Fruit fly (Drosophila melanogaster) whole organism, embryonic: ENCODE data around the gene CG10222.
A peak's percentile ranks its signal among the peaks of the same experiment; 100 is the strongest.

Experiments
- Abd-B ChIP-seq: fragments of 200-800 bp; sonication (Bioruptor generic); optimal IDR thresholded peaks from 2 replicates; lab custom pipeline; 2018; ENCODE audit warnings: missing biosample characterization, mild to moderate bottlenecking, missing genetic modification characterization, moderate library complexity
- B-H2 ChIP-seq: fragments of 200-800 bp; sonication (Bioruptor generic); optimal IDR thresholded peaks from 2 replicates; lab custom pipeline; 2018; ENCODE audit warnings: missing biosample characterization, mild to moderate bottlenecking, missing genetic modification characterization
- CG10267 ChIP-seq: fragments of 200-800 bp; sonication (Bioruptor generic); optimal IDR thresholded peaks from 2 replicates; lab custom pipeline; 2018; ENCODE audit warnings: missing biosample characterization, mild to moderate bottlenecking, missing genetic modification characterization, moderate library complexity
- CG10366 ChIP-seq: fragments of 200-800 bp; sonication (Bioruptor generic); IDR thresholded peaks from 2 replicates; pipeline ENCODE4 v1.3.6; 2022; ENCODE audit warnings: missing biosample characterization, missing genetic modification characterization
- CG11456 ChIP-seq: fragments of 200-800 bp; sonication (Bioruptor generic); IDR thresholded peaks from 3 replicates; pipeline ENCODE4 v1.3.6; 2022; ENCODE audit warnings: missing biosample characterization, missing genetic modification characterization
- CG11560 ChIP-seq: fragments of 200-800 bp; sonication (Bioruptor generic); IDR thresholded peaks from 3 replicates; pipeline ENCODE4 v1.3.6; 2022; ENCODE audit warnings: missing biosample characterization, missing genetic modification characterization
- CG12155 ChIP-seq: fragments of 200-800 bp; sonication (Bioruptor generic); optimal IDR thresholded peaks from 3 replicates; lab custom pipeline; 2016; ENCODE audit warnings: missing biosample characterization, missing genetic modification characterization
- CG12236 ChIP-seq: fragments of 200-800 bp; sonication (Bioruptor generic); optimal IDR thresholded peaks from 2 replicates; lab custom pipeline; 2016; ENCODE audit warnings: missing biosample characterization, missing genetic modification characterization
- CG13894 ChIP-seq: fragments of 200-800 bp; sonication (Bioruptor generic); optimal IDR thresholded peaks from 3 replicates; lab custom pipeline; 2018; ENCODE audit warnings: missing biosample characterization, mild to moderate bottlenecking, missing genetic modification characterization, moderate library complexity
- CG14441 ChIP-seq: fragments of 200-800 bp; sonication (Bioruptor generic); IDR thresholded peaks from 2 replicates; pipeline ENCODE4 v1.3.6; 2022; ENCODE audit warnings: missing biosample characterization, missing genetic modification characterization
- CG14710 ChIP-seq: fragments of 200-800 bp; sonication (Bioruptor generic); optimal IDR thresholded peaks from 3 replicates; lab custom pipeline; 2019; ENCODE audit warnings: missing biosample characterization, mild to moderate bottlenecking, missing genetic modification characterization, moderate library complexity
- CG15696 ChIP-seq: fragments of 200-800 bp; sonication (Bioruptor generic); optimal IDR thresholded peaks from 2 replicates; lab custom pipeline; 2019; ENCODE audit warnings: missing biosample characterization, mild to moderate bottlenecking, missing genetic modification characterization, moderate library complexity
- CG1603 ChIP-seq: fragments of 200-800 bp; sonication (Bioruptor generic); optimal IDR thresholded peaks from 2 replicates; lab custom pipeline; 2019; ENCODE audit warnings: missing biosample characterization, mild to moderate bottlenecking, missing genetic modification characterization, moderate library complexity
- CG17802 ChIP-seq: fragments of 200-800 bp; sonication (Bioruptor generic); optimal IDR thresholded peaks from 2 replicates; lab custom pipeline; 2018; ENCODE audit warnings: missing biosample characterization, mild to moderate bottlenecking, missing genetic modification characterization, moderate library complexity
- CG1832 ChIP-seq: fragments of 200-800 bp; sonication (Bioruptor generic); optimal IDR thresholded peaks from 2 replicates; lab custom pipeline; 2017; ENCODE audit warnings: missing biosample characterization, mild to moderate bottlenecking, missing genetic modification characterization, inconsistent platforms
- CG18764 ChIP-seq: fragments of 200-800 bp; sonication (Bioruptor generic); optimal IDR thresholded peaks from 3 replicates; lab custom pipeline; 2016; ENCODE audit warnings: missing biosample characterization, missing genetic modification characterization
- CG30431 ChIP-seq: fragments of 200-800 bp; sonication (Bioruptor generic); optimal IDR thresholded peaks from 2 replicates; lab custom pipeline; 2017; ENCODE audit warnings: missing biosample characterization, missing genetic modification characterization
- CG31441 ChIP-seq: fragments of 200-800 bp; sonication (Bioruptor generic); IDR thresholded peaks from 2 replicates; pipeline ENCODE4 v1.3.6; 2022; ENCODE audit warnings: missing biosample characterization, missing genetic modification characterization
- CG32767 ChIP-seq: fragments of 200-800 bp; sonication (Bioruptor generic); IDR thresholded peaks from 2 replicates; pipeline ENCODE4 v1.3.6; 2022; ENCODE audit warnings: missing biosample characterization, missing genetic modification characterization
- CG7357 ChIP-seq: fragments of 200-800 bp; sonication (Bioruptor generic); IDR thresholded peaks from 3 replicates; pipeline ENCODE4 v1.3.6; 2022; ENCODE audit warnings: missing biosample characterization, missing genetic modification characterization
- CG9797 ChIP-seq: fragments of 200-800 bp; sonication (Bioruptor generic); optimal IDR thresholded peaks from 3 replicates; lab custom pipeline; 2018; ENCODE audit warnings: missing biosample characterization, mild to moderate bottlenecking, missing genetic modification characterization
- Camta ChIP-seq: fragments of 200-800 bp; sonication (Bioruptor generic); optimal IDR thresholded peaks from 2 replicates; lab custom pipeline; 2016; ENCODE audit warnings: missing biosample characterization, missing genetic modification characterization
- CkIIα-i1 ChIP-seq: fragments of 200-800 bp; sonication (Bioruptor generic); IDR thresholded peaks from 2 replicates; pipeline ENCODE4 v1.3.6; 2022; ENCODE audit warnings: missing biosample characterization, missing genetic modification characterization
- Dad ChIP-seq: fragments of 200-800 bp; sonication (Bioruptor generic); optimal IDR thresholded peaks from 3 replicates; lab custom pipeline; 2016; ENCODE audit warnings: missing biosample characterization, missing genetic modification characterization
- E2f2 ChIP-seq: fragments of 200-800 bp; sonication (Bioruptor generic); IDR thresholded peaks from 2 replicates; pipeline ENCODE4 v1.3.6; 2022; ENCODE audit warnings: missing biosample characterization, missing genetic modification characterization
- Eip74EF ChIP-seq, 2 experiments: fragments of 200-800 bp in 1 of 2; fragments of >200 bp in 1 of 2; sonication (Bioruptor generic) in 1 of 2; optimal IDR thresholded peaks; 2 replicates each; lab custom pipeline; 2017 to 2019; ENCODE audit warnings: missing biosample characterization in 2 of 2, missing genetic modification characterization in 2 of 2, mild to moderate bottlenecking in 1 of 2, moderate library complexity in 1 of 2
- Fer1 ChIP-seq: fragments of 200-800 bp; sonication (Bioruptor generic); optimal IDR thresholded peaks from 2 replicates; lab custom pipeline; 2017; ENCODE audit warnings: missing biosample characterization, mild to moderate bottlenecking, missing genetic modification characterization
- HLH54F ChIP-seq: fragments of 200-800 bp; sonication (Bioruptor generic); optimal IDR thresholded peaks from 3 replicates; lab custom pipeline; 2016; ENCODE audit warnings: missing biosample characterization, missing genetic modification characterization
- Lim3 ChIP-seq: fragments of 200-800 bp; sonication (Bioruptor generic); IDR thresholded peaks from 2 replicates; pipeline ENCODE4 v1.3.6; 2022; ENCODE audit warnings: missing biosample characterization, missing genetic modification characterization
- MBD-R2 ChIP-seq: fragments of 200-800 bp; sonication (Bioruptor generic); IDR thresholded peaks from 2 replicates; pipeline ENCODE4 v1.3.6; 2022; ENCODE audit warnings: missing biosample characterization, missing genetic modification characterization
- MESR4 ChIP-seq: fragments of 200-800 bp; sonication (Bioruptor generic); optimal IDR thresholded peaks from 2 replicates; lab custom pipeline; 2018; ENCODE audit warnings: missing biosample characterization, mild to moderate bottlenecking, missing genetic modification characterization, moderate library complexity
- Nf-YB ChIP-seq: fragments of 200-800 bp; sonication (Bioruptor generic); optimal IDR thresholded peaks from 3 replicates; lab custom pipeline; 2019; ENCODE audit warnings: missing biosample characterization, mild to moderate bottlenecking, missing genetic modification characterization, moderate library complexity
- Opbp ChIP-seq: fragments of 200-800 bp; sonication (Bioruptor generic); IDR thresholded peaks from 3 replicates; pipeline ENCODE4 v1.3.6; 2022; ENCODE audit warnings: missing biosample characterization, missing genetic modification characterization; ENCODE audit not compliant: partially characterized antibody
- Ravus ChIP-seq: fragments of 200-800 bp; sonication (Bioruptor generic); IDR thresholded peaks from 2 replicates; pipeline ENCODE4 v1.3.6; 2022; ENCODE audit warnings: missing biosample characterization, missing genetic modification characterization
- Sox100B ChIP-seq: fragments of 200-800 bp; sonication (Bioruptor generic); optimal IDR thresholded peaks from 3 replicates; lab custom pipeline; 2018; ENCODE audit warnings: missing biosample characterization, mild to moderate bottlenecking, missing genetic modification characterization
- Ssrp ChIP-seq: fragments of 200-800 bp; sonication (Bioruptor generic); optimal IDR thresholded peaks from 2 replicates; lab custom pipeline; 2018; ENCODE audit warnings: missing biosample characterization, mild to moderate bottlenecking, missing genetic modification characterization, moderate library complexity
- cato ChIP-seq: fragments of 200-800 bp; sonication (Bioruptor generic); optimal IDR thresholded peaks from 2 replicates; lab custom pipeline; 2016; ENCODE audit warnings: missing biosample characterization, missing genetic modification characterization, borderline replicate concordance
- caup ChIP-seq: fragments of 200-800 bp; sonication (Bioruptor generic); optimal IDR thresholded peaks from 3 replicates; lab custom pipeline; 2017; ENCODE audit warnings: missing biosample characterization, mild to moderate bottlenecking, missing genetic modification characterization, moderate library complexity; ENCODE audit not compliant: severe bottlenecking
- cg ChIP-seq: fragments of 200-800 bp; sonication (Bioruptor generic); optimal IDR thresholded peaks from 3 replicates; lab custom pipeline; 2019; ENCODE audit warnings: missing biosample characterization, mild to moderate bottlenecking, missing genetic modification characterization, moderate library complexity
- dmrt99B ChIP-seq: fragments of 200-800 bp; sonication (Bioruptor generic); optimal IDR thresholded peaks from 2 replicates; lab custom pipeline; 2018; ENCODE audit warnings: missing biosample characterization, mild to moderate bottlenecking, missing genetic modification characterization, moderate library complexity
- ftz-f1 ChIP-seq: fragments of 200-800 bp; sonication (Bioruptor generic); optimal IDR thresholded peaks from 2 replicates; lab custom pipeline; 2016; ENCODE audit warnings: missing biosample characterization, missing genetic modification characterization
- hkb ChIP-seq, 2 experiments: fragments of 200-800 bp in 1 of 2; fragments of >200 bp in 1 of 2; sonication (Bioruptor generic) in 1 of 2; IDR thresholded peaks in 1 of 2; optimal IDR thresholded peaks in 1 of 2; 2 replicates each; pipeline versions ENCODE4 v1.3.6 to Lab custom; 2017 to 2022; ENCODE audit warnings: missing biosample characterization in 1 of 2, missing genetic modification characterization in 1 of 2
- ken ChIP-seq: fragments of 200-800 bp; sonication (Bioruptor generic); IDR thresholded peaks from 3 replicates; pipeline ENCODE4 v1.3.6; 2022; ENCODE audit warnings: missing biosample characterization, missing genetic modification characterization
- pum ChIP-seq: fragments of 200-800 bp; sonication (Bioruptor generic); optimal IDR thresholded peaks from 2 replicates; lab custom pipeline; 2016; ENCODE audit warnings: missing biosample characterization, missing genetic modification characterization
- ro ChIP-seq: fragments of 200-800 bp; sonication (Bioruptor generic); IDR thresholded peaks from 2 replicates; pipeline ENCODE4 v1.3.6; 2022; ENCODE audit warnings: missing biosample characterization, missing genetic modification characterization
- stc ChIP-seq: fragments of 200-800 bp; sonication (Bioruptor generic); IDR thresholded peaks from 2 replicates; pipeline ENCODE4 v1.3.6; 2022; ENCODE audit warnings: missing biosample characterization, missing genetic modification characterization
- tgo ChIP-seq: fragments of 200-800 bp; sonication (Bioruptor generic); IDR thresholded peaks from 3 replicates; pipeline ENCODE4 v1.3.6; 2022; ENCODE audit warnings: missing biosample characterization, missing genetic modification characterization
- trem ChIP-seq: fragments of 200-800 bp; optimal IDR thresholded peaks from 3 replicates; lab custom pipeline; 2019; ENCODE audit warnings: missing biosample characterization, mild to moderate bottlenecking, missing genetic modification characterization, moderate library complexity
- z ChIP-seq: fragments of 200-800 bp; sonication (Bioruptor generic); IDR thresholded peaks from 3 replicates; pipeline ENCODE4 v1.3.6; 2022; ENCODE audit warnings: missing biosample characterization, missing genetic modification characterization

Gene CG10222

DNA sequence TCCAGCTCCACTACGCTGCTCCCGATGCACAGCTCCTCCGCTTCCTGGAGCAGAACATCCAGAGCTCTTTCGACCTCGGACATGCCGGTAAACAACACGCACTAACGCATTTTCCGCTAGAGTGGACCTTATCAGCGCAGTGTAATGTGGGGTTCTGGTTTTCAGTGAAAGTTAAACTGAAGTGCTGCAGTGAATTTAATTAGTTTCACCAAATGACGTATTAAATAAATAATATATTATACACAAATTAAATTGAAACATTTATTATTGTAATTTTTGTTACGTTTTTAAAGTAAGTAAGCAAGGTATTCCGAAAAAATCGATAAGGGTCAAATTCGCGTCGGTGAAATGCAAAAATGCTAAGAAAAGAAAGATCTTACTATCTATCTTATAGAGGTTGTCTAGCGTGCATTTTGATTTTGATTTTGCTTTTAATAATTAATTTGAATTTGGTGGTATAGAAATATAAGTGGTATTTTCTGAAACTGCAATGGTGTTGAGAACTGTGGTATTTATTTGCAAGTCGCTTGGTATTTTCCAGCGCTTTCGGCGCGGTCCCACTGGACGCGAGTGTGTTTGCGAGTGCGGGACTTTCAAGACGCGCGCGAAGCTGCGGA lies 38.0 kb upstream of the CG10222 start, which contains the start of the genes JMJD7 and CG10738 (continued):
- TF ChIP-seq cg (GFP tag; lab: Kevin White, UChicago): no peak
- peak; percentile 18 for TF ChIP-seq dmrt99B
- no peak for TF ChIP-seq Dad
- TF ChIP-seq ro (GFP tag; lab: Robert Waterston, UW): 0 out of 2 replicates have a peak, but pooled peaks have one; percentile 16
- TF ChIP-seq CG14710 (tag; lab: Kevin White, UChicago): peak; percentile 84
- TF ChIP-seq CG30431 (GFP tag; lab: Kevin White, UChicago): no peak
- TF ChIP-seq B-H2 (GFP tag; lab: Kevin White, UChicago): no peak
- TF ChIP-seq Abd-B (GFP tag; lab: Kevin White, UChicago): no peak
- TF ChIP-seq stc (GFP tag; lab: Robert Waterston, UW): peak; percentile 41
- no peak for TF ChIP-seq CG1832 (GFP tag; lab: Kevin White, UChicago)
- peak; percentile 76 for TF ChIP-seq CG9797 (GFP tag; lab: Kevin White, UChicago)
- peak; percentile 15 for TF ChIP-seq MESR4
- TF ChIP-seq CG32767: no peak
- peak; percentile 26 for TF ChIP-seq CG17802 (tag; lab: Kevin White, UChicago)
- no peak for TF ChIP-seq Nf-YB (GFP tag; lab: Kevin White, UChicago)
- TF ChIP-seq trem (tag; lab: Kevin White, UChicago): no peak
- TF ChIP-seq CG15696 (tag; lab: Kevin White, UChicago): peak; percentile 22
- TF ChIP-seq CG31441 (GFP tag; lab: Robert Waterston, UW): peak; percentile 51; the same call in 1 of the 2 replicates
- peak; percentile 73 for TF ChIP-seq CG18764 (GFP tag; lab: Kevin White, UChicago)
- peak; percentile 72 for TF ChIP-seq CG10267 (tag; lab: Kevin White, UChicago)
- TF ChIP-seq tgo (GFP tag; lab: Robert Waterston, UW): peak; percentile 62
- TF ChIP-seq CG12155 (GFP tag; lab: Kevin White, UChicago): peak; percentile 9
- TF ChIP-seq ftz-f1 (GFP tag; lab: Kevin White, UChicago): peak; percentile 56
- TF ChIP-seq CG13894 (tag; lab: Kevin White, UChicago): no peak
- no peak for TF ChIP-seq CG12236 (GFP tag; lab: Kevin White, UChicago)
- TF ChIP-seq CG11456: peak; percentile 86
- peak; percentile 67 for TF ChIP-seq caup (GFP tag; lab: Kevin White, UChicago)
- TF ChIP-seq E2f2 (GFP tag; lab: Robert Waterston, UW): peak; percentile 90
- no peak for TF ChIP-seq HLH54F (GFP tag; lab: Kevin White, UChicago)
- TF ChIP-seq Eip74EF (GFP tag; optimal IDR thresholded peaks at IDR 0.05; lab: Kevin White, UChicago): no peak
- TF ChIP-seq Fer1: peak; percentile 82
- TF ChIP-seq Opbp (GFP tag; lab: Robert Waterston, UW): 0 out of 3 replicates have a peak, but pooled peaks have one; percentile 35
- peak; percentile 76 for TF ChIP-seq CG14441 (GFP tag; lab: Robert Waterston, UW)
- TF ChIP-seq Ravus: peak; percentile 26; the same call in 1 of the 2 replicates
- no peak for TF ChIP-seq hkb (optimal IDR thresholded peaks at IDR 0.05; lab: Kevin White, UChicago)
- TF ChIP-seq hkb (GFP tag; IDR thresholded peaks at IDR 0.05; lab: Robert Waterston, UW): peak; percentile 78
- TF ChIP-seq Camta (GFP tag; lab: Kevin White, UChicago): no peak
- TF ChIP-seq Ssrp: no peak
- TF ChIP-seq ken: peak; percentile 69; the same call in 2 of the 3 replicates
- no peak for TF ChIP-seq CG11560 (tag; lab: Robert Waterston, UW)
- TF ChIP-seq Lim3 (GFP tag; lab: Robert Waterston, UW): 0 out of 2 replicates have a peak, but pooled peaks have one; percentile 29
- TF ChIP-seq pum: no peak
- peak; percentile 79 for TF ChIP-seq Sox100B (GFP tag; lab: Kevin White, UChicago)
- peak; percentile 85 for TF ChIP-seq MBD-R2 (GFP tag; lab: Robert Waterston, UW)
- TF ChIP-seq CG1603 (tag; lab: Kevin White, UChicago): no peak
- TF ChIP-seq CG7357: peak; percentile 45; the same call in 1 of the 3 replicates
- TF ChIP-seq z (GFP tag; lab: Robert Waterston, UW): no peak
- TF ChIP-seq cato: no peak
- TF ChIP-seq CG10366: peak; percentile 69
- TF ChIP-seq CkIIα-i1 (GFP tag; lab: Robert Waterston, UW): no peak
